1 fruit fly cellular context compared by ENCODE assay signal in the genomic region with DNA sequence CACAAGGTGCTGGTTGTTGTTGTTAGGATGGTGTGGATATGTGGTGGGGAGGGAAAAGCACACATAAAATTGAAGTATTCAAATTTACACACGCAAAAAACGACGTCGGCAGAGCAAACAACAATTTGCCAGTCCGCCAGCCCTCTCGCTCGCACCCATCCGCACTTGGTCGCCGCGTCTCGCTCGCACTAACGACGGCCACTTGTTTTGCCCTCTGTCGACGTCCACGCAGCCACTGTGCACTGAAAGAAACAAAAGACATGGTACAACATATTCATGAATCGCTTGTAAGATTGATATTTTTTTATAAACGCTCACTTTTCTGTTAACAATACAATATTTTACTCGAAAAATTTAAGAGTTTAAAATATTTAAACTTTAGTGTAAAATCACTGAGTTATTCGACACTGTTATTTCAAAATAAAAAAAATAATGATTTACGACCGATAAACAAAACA.
TF ChIP-seq lines count a peak whose summit lies in the region.

No protein-coding gene starts in this region.

TF ChIP-seq in whole organism, embryonic, 481 proteins besides CTCF, POLR2A, EP300 and RAD21 (continued from another document):
- peak; percentile 66 for TF ChIP-seq CG18619 (GFP tag; optimal IDR thresholded peaks at IDR 0.05; lab: Kevin White, UChicago)
- TF ChIP-seq CG13775 (GFP tag; optimal IDR thresholded peaks at IDR 0.05; lab: Kevin White, UChicago) = peak; percentile 64
- TF ChIP-seq CG11504 (tag; optimal IDR thresholded peaks at IDR 0.05; lab: Kevin White, UChicago) = peak; percentile 76
- peak; percentile 30; the same call in 1 of the 2 replicates for TF ChIP-seq stc (GFP tag; IDR thresholded peaks at IDR 0.05; lab: Robert Waterston, UW)
- no peak for TF ChIP-seq Sry-δ (GFP tag; optimal IDR thresholded peaks at IDR 0.05; lab: Kevin White, UChicago)
- peak in 1 of 2 experiments; percentile 33 for TF ChIP-seq Eip74EF (GFP tag; optimal IDR thresholded peaks at IDR 0.05; lab: Kevin White, UChicago)
- TF ChIP-seq lola (GFP tag; optimal IDR thresholded peaks at IDR 0.05; lab: Kevin White, UChicago) = no peak
- no peak for TF ChIP-seq inv (GFP tag; IDR thresholded peaks at IDR 0.05; lab: Robert Waterston, UW; ENCODE audit: partially characterized antibody)
- peak; percentile 27; the same call in 2 of the 4 replicates for TF ChIP-seq Gug (GFP tag; IDR thresholded peaks at IDR 0.05; lab: Robert Waterston, UW)
- TF ChIP-seq gcm2 (GFP tag; optimal IDR thresholded peaks at IDR 0.05; lab: Kevin White, UChicago) = peak; percentile 40
- TF ChIP-seq Dip3 (GFP tag; optimal IDR thresholded peaks at IDR 0.05; lab: Kevin White, UChicago) = peak; percentile 65
- 0 out of 2 replicates have a peak, but pooled peaks have one; percentile 8 for TF ChIP-seq dimm (GFP tag; IDR thresholded peaks at IDR 0.05; lab: Robert Waterston, UW)
- no peak for TF ChIP-seq danr (GFP tag; IDR thresholded peaks at IDR 0.05; lab: Robert Waterston, UW)
- no peak for TF ChIP-seq en (GFP tag; optimal IDR thresholded peaks at IDR 0.05; lab: Kevin White, UChicago)
- no peak for TF ChIP-seq CG4617 (GFP tag; optimal IDR thresholded peaks at IDR 0.05; lab: Kevin White, UChicago; ENCODE audit: borderline replicate concordance)
- TF ChIP-seq CG2202 (tag; optimal IDR thresholded peaks at IDR 0.05; lab: Kevin White, UChicago) = no peak
- TF ChIP-seq pan (optimal IDR thresholded peaks at IDR 0.05; lab: Kevin White, UChicago) = no peak
- TF ChIP-seq pan (GFP tag; optimal IDR thresholded peaks at IDR 0.05 in 1 of 2, IDR thresholded peaks at IDR 0.05 in 1 of 2) = peak in 1 of 2 experiments; percentile 51
- TF ChIP-seq Neu2 (GFP tag; optimal IDR thresholded peaks at IDR 0.05; lab: Kevin White, UChicago; ENCODE audit: borderline replicate concordance) = no peak
- TF ChIP-seq CG4707 (GFP tag; optimal IDR thresholded peaks at IDR 0.05; lab: Kevin White, UChicago) = no peak
- no peak for TF ChIP-seq CG32767 (GFP tag; IDR thresholded peaks at IDR 0.05; lab: Robert Waterston, UW)
- TF ChIP-seq CG2875 (GFP tag; optimal IDR thresholded peaks at IDR 0.05; lab: Kevin White, UChicago) = no peak
- TF ChIP-seq MBD-R2 (GFP tag; IDR thresholded peaks at IDR 0.05; lab: Robert Waterston, UW) = no peak
- TF ChIP-seq Fer3 (tag; optimal IDR thresholded peaks at IDR 0.05; lab: Kevin White, UChicago) = peak; percentile 62
- no peak for TF ChIP-seq crol (GFP tag; IDR thresholded peaks at IDR 0.05; lab: Robert Waterston, UW)
- peak; percentile 70 for TF ChIP-seq nmo (GFP tag; optimal IDR thresholded peaks at IDR 0.05; lab: Kevin White, UChicago)
- peak; percentile 34 for TF ChIP-seq B-H2 (GFP tag; optimal IDR thresholded peaks at IDR 0.05; lab: Kevin White, UChicago)
- TF ChIP-seq btn (GFP tag; optimal IDR thresholded peaks at IDR 0.05; lab: Kevin White, UChicago) = no peak
- TF ChIP-seq tio (GFP tag; optimal IDR thresholded peaks at IDR 0.05; lab: Kevin White, UChicago) = peak; percentile 72
- TF ChIP-seq slbo (GFP tag; IDR thresholded peaks at IDR 0.05; lab: Robert Waterston, UW) = peak; percentile 72
- peak; percentile 7 for TF ChIP-seq shn (GFP tag; optimal IDR thresholded peaks at IDR 0.05; lab: Kevin White, UChicago)
- TF ChIP-seq Hand (GFP tag; optimal IDR thresholded peaks at IDR 0.05; lab: Kevin White, UChicago) = no peak
- TF ChIP-seq ase (GFP tag; IDR thresholded peaks at IDR 0.05; lab: Robert Waterston, UW) = 0 out of 3 replicates have a peak, but pooled peaks have one; percentile 15
- TF ChIP-seq CG14014 (GFP tag; IDR thresholded peaks at IDR 0.05; lab: Robert Waterston, UW) = peak; percentile 61
